Worm (Caenorhabditis elegans) whole organism, L2 larva: ENCODE data around the gene nlp-26.

Experiments
- C34F6.9 ChIP-seq: fragments of 150-350 bp; optimal IDR thresholded peaks from 2 replicates; lab custom pipeline; 2014; ENCODE audit warnings: missing biosample characterization, missing genetic modification characterization
- R02D3.7 ChIP-seq: fragments of 150-350 bp; optimal IDR thresholded peaks from 2 replicates; lab custom pipeline; 2014; ENCODE audit warnings: missing biosample characterization, missing genetic modification characterization
- blmp-1 ChIP-seq: sonication (generic microtip); optimal IDR thresholded peaks from 2 replicates; lab custom pipeline; 2017; ENCODE audit warnings: missing genetic modification characterization, mild to moderate bottlenecking, missing compliant biosample characterization, antibody characterized with exemption, moderate library complexity; ENCODE audit not compliant: insufficient read depth
- fos-1 ChIP-seq: fragments of 150-350 bp; optimal IDR thresholded peaks from 2 replicates; lab custom pipeline; 2014; ENCODE audit warnings: missing biosample characterization, missing genetic modification characterization
- mab-5 ChIP-seq: fragments of 150-350 bp; optimal IDR thresholded peaks from 2 replicates; lab custom pipeline; 2014; ENCODE audit warnings: missing biosample characterization, missing genetic modification characterization
- skn-1 ChIP-seq: sonication (generic microtip); optimal IDR thresholded peaks from 2 replicates; lab custom pipeline; 2017; ENCODE audit warnings: missing biosample characterization, missing genetic modification characterization
- unc-39 ChIP-seq: fragments of 150-350 bp; optimal IDR thresholded peaks from 2 replicates; lab custom pipeline; 2014; ENCODE audit warnings: missing biosample characterization, missing genetic modification characterization

DNA sequence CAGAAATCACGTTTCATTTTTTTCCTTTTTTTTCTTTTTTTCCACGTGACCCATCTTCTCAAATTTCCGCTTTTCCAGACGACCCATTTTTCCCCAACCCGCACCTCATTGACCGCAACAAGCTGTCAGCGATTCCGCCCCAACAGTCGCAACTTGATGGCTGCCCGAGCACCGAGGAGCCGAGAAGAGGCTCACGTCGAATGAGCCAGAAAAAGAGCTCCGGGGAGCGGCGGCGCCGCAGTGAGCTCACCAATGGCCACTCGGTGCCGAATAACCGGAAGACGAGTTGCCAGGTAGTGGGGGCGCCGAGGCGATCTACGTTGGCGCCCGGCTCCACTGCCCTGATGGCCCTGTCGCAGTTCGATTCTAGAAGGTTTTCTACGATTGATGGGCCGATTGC, 22.4 kb upstream of the nlp-26 start:
- TF ChIP-seq C34F6.9 (tag; lab: Kevin White, UChicago) (no peak), blmp-1 (tag; lab: Kevin White, UChicago) (no peak), skn-1 (tag; lab: Kevin White, UChicago) (no peak), fos-1 (tag; lab: Kevin White, UChicago) (no peak), mab-5 (tag; lab: Kevin White, UChicago) (no peak), R02D3.7 (tag; lab: Kevin White, UChicago) (no peak), unc-39 (tag; lab: Kevin White, UChicago) (no peak)
